Worm (Caenorhabditis elegans) whole organism, late embryonic: ENCODE results near the gene F14H3.3.
A peak's percentile ranks its signal among the peaks of the same experiment; 100 is the strongest.

ENCODE experiments used
- C08G9.2 ChIP-seq: sonication (generic microtip); optimal IDR thresholded peaks from 2 replicates; lab custom pipeline; 2016; ENCODE audit warnings: mild to moderate bottlenecking, missing genetic modification characterization, moderate library complexity, missing compliant biosample characterization
- C38D4.7 ChIP-seq: fragments of 200-800 bp; sonication (Bioruptor generic); optimal IDR thresholded peaks from 2 replicates; lab custom pipeline; 2018; ENCODE audit warnings: mild to moderate bottlenecking, missing genetic modification characterization, moderate library complexity, missing compliant biosample characterization
- F13H6.1 ChIP-seq: sonication (generic microtip); optimal IDR thresholded peaks from 2 replicates; lab custom pipeline; 2016; ENCODE audit warnings: missing genetic modification characterization, missing compliant biosample characterization
- T23F11.4 ChIP-seq: fragments of 200-800 bp; sonication (Bioruptor generic); optimal IDR thresholded peaks from 2 replicates; lab custom pipeline; 2018; ENCODE audit warnings: mild to moderate bottlenecking, missing genetic modification characterization, missing compliant biosample characterization
- Y22D7AL.16 ChIP-seq: sonication (generic microtip); optimal IDR thresholded peaks from 2 replicates; lab custom pipeline; 2016; ENCODE audit warnings: missing genetic modification characterization, missing compliant biosample characterization
- ama-1 ChIP-seq: fragments of 150-350 bp; optimal IDR thresholded peaks from 2 replicates; lab custom pipeline; 2014
- ceh-18 ChIP-seq: sonication (generic microtip); optimal IDR thresholded peaks from 2 replicates; lab custom pipeline; 2016; ENCODE audit warnings: missing genetic modification characterization, missing compliant biosample characterization
- ceh-19 ChIP-seq: fragments of 200-800 bp; sonication (Bioruptor generic); optimal IDR thresholded peaks from 2 replicates; lab custom pipeline; 2018; ENCODE audit warnings: mild to moderate bottlenecking, missing genetic modification characterization, missing compliant biosample characterization
- ceh-2 ChIP-seq: sonication (generic microtip); optimal IDR thresholded peaks from 2 replicates; lab custom pipeline; 2016; ENCODE audit warnings: missing genotype, missing genetic modification characterization, missing compliant biosample characterization
- ceh-22 ChIP-seq: sonication (generic microtip); optimal IDR thresholded peaks from 2 replicates; lab custom pipeline; 2017; ENCODE audit warnings: missing biosample characterization, missing genetic modification characterization
- ceh-31 ChIP-seq: sonication (generic microtip); optimal IDR thresholded peaks from 2 replicates; lab custom pipeline; 2016; ENCODE audit warnings: missing genetic modification characterization, missing compliant biosample characterization
- ceh-34 ChIP-seq: sonication (generic microtip); optimal IDR thresholded peaks from 2 replicates; lab custom pipeline; 2016; ENCODE audit warnings: mild to moderate bottlenecking, missing genetic modification characterization, missing compliant biosample characterization
- ceh-45 ChIP-seq: fragments of 200-800 bp; sonication (Bioruptor generic); IDR thresholded peaks from 2 replicates; pipeline ENCODE4 v1.3.6; 2022; ENCODE audit warnings: missing genetic modification reagents, missing genetic modification characterization, missing compliant biosample characterization
- ceh-6 ChIP-seq: fragments of 200-800 bp; sonication (Bioruptor generic); optimal IDR thresholded peaks from 2 replicates; lab custom pipeline; 2018; ENCODE audit warnings: mild to moderate bottlenecking, missing genetic modification characterization, missing compliant biosample characterization
- dve-1 ChIP-seq: sonication (generic microtip); optimal IDR thresholded peaks from 2 replicates; lab custom pipeline; 2017; ENCODE audit warnings: antibody characterized with exemption, mild to moderate bottlenecking, missing genetic modification characterization, missing compliant biosample characterization
- elt-2 ChIP-seq: sonication (generic microtip); optimal IDR thresholded peaks from 2 replicates; lab custom pipeline; 2016; ENCODE audit warnings: missing genetic modification reagents, missing genetic modification characterization, missing compliant biosample characterization
- ets-4 ChIP-seq: sonication (generic microtip); optimal IDR thresholded peaks from 2 replicates; lab custom pipeline; 2016; ENCODE audit warnings: missing genetic modification characterization, missing compliant biosample characterization
- eyg-1 ChIP-seq: sonication (generic microtip); optimal IDR thresholded peaks from 2 replicates; lab custom pipeline; 2016; ENCODE audit warnings: missing genotype, missing genetic modification characterization, missing compliant biosample characterization
- fax-1 ChIP-seq: sonication (generic microtip); optimal IDR thresholded peaks from 2 replicates; lab custom pipeline; 2016; ENCODE audit warnings: missing genotype, missing genetic modification characterization, missing compliant biosample characterization
- fkh-10 ChIP-seq: fragments of 150-350 bp; optimal IDR thresholded peaks from 2 replicates; lab custom pipeline; 2014; ENCODE audit warnings: missing biosample characterization, missing genetic modification reagents, missing genetic modification characterization
- hlh-15 ChIP-seq: sonication (generic microtip); optimal IDR thresholded peaks from 2 replicates; lab custom pipeline; 2016; ENCODE audit warnings: missing genetic modification characterization, missing compliant biosample characterization
- hlh-6 ChIP-seq: sonication (generic microtip); optimal IDR thresholded peaks from 2 replicates; lab custom pipeline; 2016; ENCODE audit warnings: missing genotype, missing genetic modification characterization, missing compliant biosample characterization
- hlh-8 ChIP-seq: sonication (generic microtip); optimal IDR thresholded peaks from 2 replicates; lab custom pipeline; 2016; ENCODE audit warnings: missing genotype, missing genetic modification characterization, missing compliant biosample characterization
- lim-6 ChIP-seq: sonication (generic microtip); optimal IDR thresholded peaks from 2 replicates; lab custom pipeline; 2016; ENCODE audit warnings: missing genetic modification characterization, missing compliant biosample characterization
- madf-2 ChIP-seq: sonication (generic microtip); optimal IDR thresholded peaks from 2 replicates; lab custom pipeline; 2017; ENCODE audit warnings: missing genetic modification characterization, missing compliant biosample characterization
- nfya-1 ChIP-seq: sonication (generic microtip); optimal IDR thresholded peaks from 2 replicates; lab custom pipeline; 2017; ENCODE audit warnings: missing genetic modification characterization, mild to moderate bottlenecking, missing compliant biosample characterization, antibody characterized with exemption, moderate library complexity
- nhr-11 ChIP-seq: fragments of 150-350 bp; optimal IDR thresholded peaks from 2 replicates; lab custom pipeline; 2014; ENCODE audit warnings: missing biosample characterization, missing genetic modification characterization
- odd-2 ChIP-seq: sonication (generic microtip); optimal IDR thresholded peaks from 2 replicates; lab custom pipeline; 2017; ENCODE audit warnings: antibody characterized with exemption, mild to moderate bottlenecking, missing genetic modification characterization, missing compliant biosample characterization
- pag-3 ChIP-seq: sonication (generic microtip); optimal IDR thresholded peaks from 2 replicates; lab custom pipeline; 2016; ENCODE audit warnings: missing compliant biosample characterization, missing genetic modification characterization, borderline replicate concordance
- pha-2 ChIP-seq: sonication (generic microtip); optimal IDR thresholded peaks from 2 replicates; lab custom pipeline; 2017; ENCODE audit warnings: mild to moderate bottlenecking, missing genetic modification characterization, missing compliant biosample characterization
- pha-4 ChIP-seq: fragments of 150-350 bp; optimal IDR thresholded peaks from 2 replicates; lab custom pipeline; 2018; ENCODE audit warnings: missing biosample characterization, missing genetic modification reagents, missing genetic modification characterization
- ref-2 ChIP-seq: sonication (generic microtip); optimal IDR thresholded peaks from 2 replicates; lab custom pipeline; 2016; ENCODE audit warnings: missing genetic modification characterization, missing compliant biosample characterization
- rnt-1 ChIP-seq: sonication (generic microtip); optimal IDR thresholded peaks from 2 replicates; lab custom pipeline; 2016; ENCODE audit warnings: missing genetic modification characterization, missing compliant biosample characterization
- sdc-2 ChIP-seq: sonication (generic microtip); optimal IDR thresholded peaks from 2 replicates; lab custom pipeline; 2016; ENCODE audit warnings: missing genotype, missing genetic modification characterization, missing compliant biosample characterization
- sox-2 ChIP-seq: fragments of 200-800 bp; sonication (Bioruptor generic); IDR thresholded peaks from 2 replicates; pipeline ENCODE4 v1.3.6; 2022; ENCODE audit warnings: missing genetic modification reagents, missing genetic modification characterization, missing compliant biosample characterization
- sox-4 ChIP-seq: sonication (generic microtip); optimal IDR thresholded peaks from 2 replicates; lab custom pipeline; 2017; ENCODE audit warnings: mild to moderate bottlenecking, missing genetic modification characterization, inconsistent platforms, missing compliant biosample characterization
- syd-9 ChIP-seq: sonication (generic microtip); optimal IDR thresholded peaks from 2 replicates; lab custom pipeline; 2016; ENCODE audit warnings: mild to moderate bottlenecking, missing genetic modification characterization, moderate library complexity, missing compliant biosample characterization
- tbx-2 ChIP-seq: sonication (generic microtip); optimal IDR thresholded peaks from 2 replicates; lab custom pipeline; 2016; ENCODE audit warnings: missing genetic modification characterization, missing compliant biosample characterization
- tbx-7 ChIP-seq: sonication (generic microtip); optimal IDR thresholded peaks from 2 replicates; lab custom pipeline; 2016; ENCODE audit warnings: missing genotype, missing genetic modification characterization, missing compliant biosample characterization
- unc-42 ChIP-seq: sonication (generic microtip); optimal IDR thresholded peaks from 2 replicates; lab custom pipeline; 2016; ENCODE audit warnings: missing genotype, missing genetic modification characterization, missing compliant biosample characterization
- unc-55 ChIP-seq: sonication (generic microtip); optimal IDR thresholded peaks from 2 replicates; lab custom pipeline; 2017; ENCODE audit warnings: missing biosample characterization, missing genetic modification reagents, missing genetic modification characterization
- unc-86 ChIP-seq: sonication (generic microtip); optimal IDR thresholded peaks from 2 replicates; lab custom pipeline; 2016; ENCODE audit warnings: missing genetic modification characterization, missing compliant biosample characterization
- ztf-16 ChIP-seq: sonication (generic microtip); optimal IDR thresholded peaks from 2 replicates; lab custom pipeline; 2017; ENCODE audit warnings: missing genetic modification characterization, missing compliant biosample characterization

F14H3.3 gene

ce11 chrV:16040140-16040827, 13.0 kb downstream of the F14H3.3 start, which contains the start of the genes his-4 and his-3:
Gene his-4, minus strand, starts transcription at chrV:16040515.
Gene his-3, plus strand, starts transcription at chrV:16040808.
- peak; percentile 38 for TF ChIP-seq ceh-34 (tag; lab: Kevin White, UChicago)
- TF ChIP-seq tbx-7 (tag; lab: Kevin White, UChicago) = peak; percentile 11
- peak; percentile 24 for TF ChIP-seq elt-2 (tag; lab: Kevin White, UChicago)
- peak; percentile 66 for TF ChIP-seq ref-2 (tag; lab: Kevin White, UChicago)
- TF ChIP-seq ceh-31 (tag; lab: Kevin White, UChicago) = peak; percentile 63
- TF ChIP-seq nfya-1 (tag; lab: Kevin White, UChicago) = peak; percentile 36
- peak; percentile 37 for TF ChIP-seq dve-1 (tag; lab: Kevin White, UChicago)
- peak; percentile 17 for TF ChIP-seq ztf-16 (tag; lab: Kevin White, UChicago)
- TF ChIP-seq tbx-2 = peak; percentile 60

- TF ChIP-seq fax-1 (no peak), nfya-1 (tag; lab: Kevin White, UChicago) (no peak), pha-2 (tag; lab: Kevin White, UChicago) (no peak), T23F11.4 (GFP tag; lab: Kevin White, UChicago) (no peak), unc-55 (GFP tag; lab: Kevin White, UChicago) (no peak), sox-2 (no peak)
These were observed 17.1 kb downstream of the F14H3.3 start, which contains the start of gene T10C6.10 for ce11 chrV:16036166-16036565. Gene T10C6.10, plus strand, starts transcription at chrV:16036413.

ce11 chrV:16033491-16033890, 19.8 kb downstream of the F14H3.3 start:
- TF ChIP-seq unc-86 (tag; lab: Kevin White, UChicago) = no peak
- TF ChIP-seq hlh-8 (tag; lab: Kevin White, UChicago) = no peak
- no peak for TF ChIP-seq sdc-2 (tag; lab: Kevin White, UChicago)
- TF ChIP-seq unc-42 = no peak
- no peak for TF ChIP-seq ceh-31 (tag; lab: Kevin White, UChicago)
- no peak for TF ChIP-seq ceh-22 (tag; lab: Kevin White, UChicago)
- no peak for TF ChIP-seq ceh-18 (tag; lab: Kevin White, UChicago)
- TF ChIP-seq madf-2 = no peak
- no peak for TF ChIP-seq nhr-11 (tag; lab: Kevin White, UChicago)
- TF ChIP-seq sox-4 (tag; lab: Kevin White, UChicago) = no peak
- no peak for TF ChIP-seq ceh-6 (GFP tag; lab: Kevin White, UChicago)
- TF ChIP-seq ama-1 (lab: Kevin White, UChicago) = no peak
- TF ChIP-seq syd-9 (tag; lab: Kevin White, UChicago) = no peak
- no peak for TF ChIP-seq lim-6 (tag; lab: Kevin White, UChicago)
- no peak for TF ChIP-seq ceh-45 (GFP tag; lab: Robert Waterston, UW)
- no peak for TF ChIP-seq F13H6.1
- TF ChIP-seq fkh-10 (GFP tag; lab: Kevin White, UChicago) = no peak
- no peak for TF ChIP-seq Y22D7AL.16 (tag; lab: Kevin White, UChicago)
- TF ChIP-seq odd-2 = no peak
- TF ChIP-seq C38D4.7 (GFP tag; lab: Kevin White, UChicago) = no peak

- TF ChIP-seq eyg-1 (tag; lab: Kevin White, UChicago) (no peak), fkh-10 (GFP tag; lab: Kevin White, UChicago) (no peak), F13H6.1 (no peak), pha-4 (tag; lab: Kevin White, UChicago) (no peak), sdc-2 (tag; lab: Kevin White, UChicago) (no peak), ets-4 (tag; lab: Kevin White, UChicago) (no peak), syd-9 (tag; lab: Kevin White, UChicago) (no peak), ceh-19 (GFP tag; lab: Kevin White, UChicago) (no peak), rnt-1 (tag; lab: Kevin White, UChicago) (no peak), C08G9.2 (no peak), pag-3 (tag; lab: Kevin White, UChicago) (no peak), dve-1 (tag; lab: Kevin White, UChicago) (no peak), hlh-6 (no peak), ceh-34 (tag; lab: Kevin White, UChicago) (no peak), sox-2 (no peak), hlh-15 (tag; lab: Kevin White, UChicago) (no peak), fax-1 (no peak), ceh-2 (tag; lab: Kevin White, UChicago) (no peak)
These were observed 20.5 kb downstream of the F14H3.3 start, which contains the start of gene T10C6.16 for ce11 chrV:16032761-16033160. Gene T10C6.16, minus strand, starts transcription at chrV:16033005.
